Worm (Caenorhabditis elegans): ENCODE results near the gene R10H10.7.

R10H10.7 gene

DNA sequence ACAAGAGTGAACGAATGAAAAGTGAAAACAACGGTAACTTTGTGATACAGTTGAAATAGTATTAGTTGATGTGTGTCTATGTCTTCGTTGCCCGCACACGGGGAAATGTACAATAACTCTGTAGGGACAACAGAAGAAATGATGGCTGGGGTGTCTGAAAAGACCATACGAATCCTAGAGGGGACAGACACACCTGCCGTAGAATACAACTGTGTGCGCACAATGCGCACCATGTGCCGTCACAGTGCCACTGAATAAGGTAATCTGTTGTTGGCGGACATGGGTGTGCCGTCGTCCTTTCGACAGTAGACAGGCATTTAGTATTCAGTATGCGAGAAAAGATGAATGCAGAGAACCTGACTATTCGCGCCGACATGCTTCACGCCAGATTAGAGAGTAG lies 7.5 kb upstream of the R10H10.7 start:
- peak; percentile 17 for TF ChIP-seq hlh-30 (tag; optimal IDR thresholded peaks at IDR 0.05; ENCODE audit: insufficient read depth)
- TF ChIP-seq dve-1 (tag; optimal IDR thresholded peaks at IDR 0.05; ENCODE audit: insufficient read depth): peak; percentile 10
- TF ChIP-seq mes-2 (tag; optimal IDR thresholded peaks at IDR 0.05; ENCODE audit: poor library complexity, severe bottlenecking): peak; percentile 28
- peak; percentile 49 for TF ChIP-seq nhr-28 (tag; optimal IDR thresholded peaks at IDR 0.05)
- TF ChIP-seq fos-1 (tag; optimal IDR thresholded peaks at IDR 0.05): no peak
- TF ChIP-seq aha-1 (tag): peak; percentile 84
- TF ChIP-seq ztf-11 (tag; optimal IDR thresholded peaks at IDR 0.05): no peak
- peak; percentile 70 for TF ChIP-seq mxl-3 (GFP tag; optimal IDR thresholded peaks at IDR 0.05)

DNA sequence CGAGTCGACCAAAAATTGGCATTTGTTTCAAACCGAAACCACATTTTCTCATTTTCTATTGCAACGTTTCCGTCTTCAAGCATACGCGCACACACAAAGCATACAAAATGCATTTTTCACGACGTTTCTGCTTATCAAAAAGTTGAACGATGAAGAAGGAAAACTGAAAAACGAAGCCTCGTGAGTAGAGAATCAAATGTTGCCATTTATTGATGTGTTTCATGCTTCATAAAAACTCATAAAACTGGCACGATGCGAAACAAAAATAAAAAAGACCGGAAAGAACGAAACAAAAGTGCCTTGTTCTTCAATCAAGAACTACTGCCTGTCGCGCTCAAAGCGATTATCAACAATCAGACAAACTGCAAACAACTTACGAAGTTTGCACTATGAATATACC lies 6.7 kb upstream of the R10H10.7 start:
- TF ChIP-seq php-3 (GFP tag; IDR thresholded peaks at IDR 0.05) (peak; percentile 71), egl-43 (GFP tag; IDR thresholded peaks at IDR 0.05) (no peak), hlh-11 (tag; optimal IDR thresholded peaks at IDR 0.05) (peak; percentile 29), dmd-6 (GFP tag; IDR thresholded peaks at IDR 0.05) (peak; percentile 57), F49E8.2 (tag; optimal IDR thresholded peaks at IDR 0.05; ENCODE audit: borderline replicate concordance) (no peak), pqm-1 (tag; optimal IDR thresholded peaks at IDR 0.05) (peak; percentile 14), dve-1 (tag; optimal IDR thresholded peaks at IDR 0.05; ENCODE audit: insufficient read depth) (peak; percentile 22), lim-7 (GFP tag; IDR thresholded peaks at IDR 0.05) (no peak), mxl-3 (GFP tag; optimal IDR thresholded peaks at IDR 0.05) (peak; percentile 36), nhr-6 (tag; optimal IDR thresholded peaks at IDR 0.05) (peak; percentile 1), F44E2.7 (GFP tag; IDR thresholded peaks at IDR 0.05) (no peak), nhr-111 (GFP tag; optimal IDR thresholded peaks at IDR 0.05) (no peak), nhr-28 (tag; optimal IDR thresholded peaks at IDR 0.05) (peak; percentile 67), daf-16 (GFP tag; optimal IDR thresholded peaks at IDR 0.05) (no peak), daf-16 (tag; optimal IDR thresholded peaks at IDR 0.05) (peak; percentile 76)

DNA sequence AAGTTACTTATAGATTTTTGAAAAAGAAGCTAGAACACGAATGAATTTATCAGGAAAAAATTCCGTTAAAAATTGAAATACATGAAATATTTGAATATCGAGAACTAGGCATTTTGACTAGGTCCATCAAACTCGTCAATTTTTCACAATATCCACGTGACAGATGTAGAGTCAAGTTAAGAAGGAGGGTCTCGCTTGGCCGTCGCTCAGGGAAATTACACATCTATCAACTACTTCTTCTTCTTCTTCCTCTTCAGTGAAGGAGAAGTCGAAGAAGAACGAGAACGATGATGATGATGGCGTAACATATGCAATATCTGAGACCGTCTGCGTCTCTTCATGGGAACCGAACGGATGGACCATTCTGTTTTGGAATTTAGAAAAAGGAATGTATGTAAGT lies 6.2 kb upstream of the R10H10.7 start:
- TF ChIP-seq ces-1 (GFP tag; optimal IDR thresholded peaks at IDR 0.05) (no peak), lin-39 (tag; optimal IDR thresholded peaks at IDR 0.05) (no peak), unc-62 (GFP tag; optimal IDR thresholded peaks at IDR 0.05 in 1 of 2) (peak in 1 of 2 experiments; percentile 85), unc-62 (tag; optimal IDR thresholded peaks at IDR 0.05) (no peak), zip-2 (tag; optimal IDR thresholded peaks at IDR 0.05) (no peak), aly-2 (tag; optimal IDR thresholded peaks at IDR 0.05) (no peak), sdz-12 (GFP tag; optimal IDR thresholded peaks at IDR 0.05) (no peak), lin-15B (tag; optimal IDR thresholded peaks at IDR 0.05) (no peak), hlh-30 (tag; optimal IDR thresholded peaks at IDR 0.05; ENCODE audit: insufficient read depth) (peak; percentile 16)

DNA sequence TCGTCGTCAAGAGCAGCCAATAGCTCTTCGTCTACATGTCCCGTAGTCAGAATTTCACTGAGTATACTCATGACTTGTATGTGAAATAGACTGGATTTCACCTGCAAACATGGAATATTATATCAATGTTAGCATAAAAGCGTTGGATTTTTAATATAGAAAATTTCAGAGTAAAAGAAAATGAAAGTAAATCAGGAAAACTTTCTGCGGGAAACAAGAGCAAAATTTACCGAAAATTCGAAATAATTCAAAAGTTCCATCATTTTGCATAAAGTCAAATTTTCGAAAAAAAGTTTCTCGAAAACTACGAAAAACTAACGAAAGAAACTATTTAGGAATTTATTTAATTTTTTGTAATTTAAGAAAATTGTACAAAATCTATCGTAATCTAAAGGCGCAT lies 4.1 kb upstream of the R10H10.7 start, which contains the start of gene F13B12.6:
Gene F13B12.6, minus strand, starts transcription at position 101 of the 400 bp plus-strand sequence.
- TF ChIP-seq set-16 (GFP tag; IDR thresholded peaks at IDR 0.05) (no peak), mep-1 (tag; optimal IDR thresholded peaks at IDR 0.05) (no peak), skn-1 (tag; optimal IDR thresholded peaks at IDR 0.05) (no peak), rbr-2 (tag; optimal IDR thresholded peaks at IDR 0.05) (no peak), hif-1 (tag; optimal IDR thresholded peaks at IDR 0.05) (no peak), mxl-3 (GFP tag; optimal IDR thresholded peaks at IDR 0.05) (no peak), nhr-6 (tag; optimal IDR thresholded peaks at IDR 0.05) (no peak), fkh-10 (GFP tag; optimal IDR thresholded peaks at IDR 0.05) (no peak), dpl-1 (GFP tag; optimal IDR thresholded peaks at IDR 0.05) (no peak), zag-1 (tag; optimal IDR thresholded peaks at IDR 0.05) (no peak)

DNA sequence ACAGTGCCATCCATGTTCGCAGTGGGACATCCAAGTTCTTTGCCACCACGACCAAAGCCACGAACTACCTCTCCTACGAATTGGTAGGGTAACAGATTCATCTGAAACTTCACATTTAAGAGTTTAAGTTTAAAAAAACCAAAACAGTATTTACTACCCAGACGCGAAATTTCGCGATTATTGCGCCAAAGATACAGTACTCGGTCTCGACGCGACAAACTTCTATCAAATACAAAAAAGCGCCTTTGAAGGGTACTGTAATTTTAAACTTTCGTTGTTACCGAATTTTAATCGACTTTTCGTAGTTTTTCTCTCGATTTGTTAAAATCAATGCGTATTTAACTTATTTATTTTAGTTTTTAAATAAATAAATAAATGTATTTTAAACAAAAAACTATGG lies 4.4 kb downstream of the R10H10.7 start, which contains the start of gene rfk-1:
Gene rfk-1, minus strand, starts transcription at position 101 of the 400 bp plus-strand sequence.
- TF ChIP-seq nhr-41 (GFP tag; IDR thresholded peaks at IDR 0.05) (no peak), aly-2 (tag; optimal IDR thresholded peaks at IDR 0.05) (no peak)
